Worm (Caenorhabditis elegans) whole organism, mixed stage, embryonic: ENCODE data around the gene F36H12.5.

Source experiments
- lsy-2 ChIP-seq: fragments of 150-350 bp; optimal IDR thresholded peaks from 2 replicates; lab custom pipeline; 2014; ENCODE audit warnings: missing biosample characterization, missing genetic modification characterization
- nhr-237 ChIP-seq: fragments of 150-350 bp; optimal IDR thresholded peaks from 2 replicates; lab custom pipeline; 2014; ENCODE audit warnings: missing biosample characterization, missing genetic modification characterization

- no peak for TF ChIP-seq nhr-237 (tag; lab: Kevin White, UChicago)
- TF ChIP-seq lsy-2: no peak
Measured at ce11 chrIV:5291207-5291606, 24.6 kb downstream of the F36H12.5 start.
